Fruit fly (Drosophila melanogaster) whole organism, embryonic: ENCODE data around the gene RabX5.
A peak's percentile ranks its signal among the peaks of the same experiment; 100 is the strongest.

ENCODE experiments used
- Bgb ChIP-seq: fragments of 200-800 bp; sonication (Bioruptor generic); IDR thresholded peaks from 2 replicates; pipeline ENCODE4 v1.3.6; 2022; ENCODE audit warnings: missing biosample characterization, missing genetic modification characterization; ENCODE audit not compliant: partially characterized antibody
- BtbVII ChIP-seq: fragments of 200-800 bp; sonication (Bioruptor generic); optimal IDR thresholded peaks from 3 replicates; lab custom pipeline; 2017; ENCODE audit warnings: missing biosample characterization, mild to moderate bottlenecking, missing genetic modification characterization
- CG10979 ChIP-seq: fragments of 200-800 bp; sonication (Bioruptor generic); optimal IDR thresholded peaks from 2 replicates; lab custom pipeline; 2018; ENCODE audit warnings: missing biosample characterization, mild to moderate bottlenecking, missing genetic modification characterization, moderate library complexity
- CG15073 ChIP-seq: fragments of 200-800 bp; sonication (Bioruptor generic); optimal IDR thresholded peaks from 2 replicates; lab custom pipeline; 2016; ENCODE audit warnings: missing biosample characterization, missing genetic modification characterization
- CG15601 ChIP-seq: fragments of 200-800 bp; sonication (Bioruptor generic); optimal IDR thresholded peaks from 3 replicates; lab custom pipeline; 2019; ENCODE audit warnings: missing biosample characterization, mild to moderate bottlenecking, missing genetic modification characterization, moderate library complexity
- CG16863 ChIP-seq: fragments of 200-800 bp; sonication (Bioruptor generic); optimal IDR thresholded peaks from 3 replicates; lab custom pipeline; 2016; ENCODE audit warnings: missing biosample characterization, missing genetic modification characterization
- CG17328 ChIP-seq: fragments of 200-800 bp; sonication (Bioruptor generic); IDR thresholded peaks from 2 replicates; pipeline ENCODE4 v1.3.6; 2022; ENCODE audit warnings: missing biosample characterization, missing genetic modification characterization
- CG17359 ChIP-seq: fragments of 200-800 bp; sonication (Bioruptor generic); optimal IDR thresholded peaks from 3 replicates; lab custom pipeline; 2018; ENCODE audit warnings: missing biosample characterization, mild to moderate bottlenecking, missing genetic modification characterization, moderate library complexity
- CG17612 ChIP-seq: fragments of 200-800 bp; sonication (Bioruptor generic); IDR thresholded peaks from 2 replicates; pipeline ENCODE4 v1.3.6; 2022; ENCODE audit warnings: missing biosample characterization, missing genetic modification characterization
- CG17829 ChIP-seq: fragments of 200-800 bp; optimal IDR thresholded peaks from 2 replicates; lab custom pipeline; 2019; ENCODE audit warnings: missing biosample characterization, mild to moderate bottlenecking, missing genetic modification characterization, moderate library complexity
- CG18599 ChIP-seq: fragments of 200-800 bp; sonication (Bioruptor generic); optimal IDR thresholded peaks from 3 replicates; lab custom pipeline; 2017; ENCODE audit warnings: missing biosample characterization, missing genetic modification characterization, mild to moderate bottlenecking, moderate library complexity, missing genetic modification reagents
- CG2129 ChIP-seq: fragments of 200-800 bp; sonication (Bioruptor generic); IDR thresholded peaks from 2 replicates; pipeline ENCODE4 v1.3.6; 2022; ENCODE audit warnings: missing biosample characterization, missing genetic modification characterization; ENCODE audit not compliant: partially characterized antibody
- CG2712 ChIP-seq: fragments of 200-800 bp; optimal IDR thresholded peaks from 3 replicates; lab custom pipeline; 2019; ENCODE audit warnings: missing biosample characterization, mild to moderate bottlenecking, missing genetic modification characterization, moderate library complexity
- CG31224 ChIP-seq: fragments of 200-800 bp; sonication (Bioruptor generic); IDR thresholded peaks from 2 replicates; pipeline ENCODE4 v1.3.6; 2022; ENCODE audit warnings: missing biosample characterization, missing genetic modification characterization
- CG32767 ChIP-seq: fragments of 200-800 bp; sonication (Bioruptor generic); IDR thresholded peaks from 2 replicates; pipeline ENCODE4 v1.3.6; 2022; ENCODE audit warnings: missing biosample characterization, missing genetic modification characterization
- CG3407 ChIP-seq: fragments of 200-800 bp; sonication (Bioruptor generic); optimal IDR thresholded peaks from 2 replicates; lab custom pipeline; 2018; ENCODE audit warnings: missing biosample characterization, mild to moderate bottlenecking, missing genetic modification characterization
- CG4854 ChIP-seq: fragments of 200-800 bp; sonication (Bioruptor generic); optimal IDR thresholded peaks from 2 replicates; lab custom pipeline; 2016; ENCODE audit warnings: missing biosample characterization, missing genetic modification characterization, inconsistent platforms
- CG6654 ChIP-seq: fragments of 200-800 bp; sonication (Bioruptor generic); optimal IDR thresholded peaks from 2 replicates; lab custom pipeline; 2017; ENCODE audit warnings: missing biosample characterization, mild to moderate bottlenecking, missing genetic modification characterization
- CG7963 ChIP-seq: fragments of 200-800 bp; sonication (Bioruptor generic); IDR thresholded peaks from 3 replicates; pipeline ENCODE4 v1.3.6; 2022; ENCODE audit warnings: missing biosample characterization, missing genetic modification characterization; ENCODE audit not compliant: partially characterized antibody
- CG8765 ChIP-seq: fragments of 200-800 bp; sonication (Bioruptor generic); IDR thresholded peaks from 2 replicates; pipeline ENCODE4 v1.3.6; 2022; ENCODE audit warnings: missing biosample characterization, missing genetic modification characterization
- CG9437 ChIP-seq: fragments of 200-800 bp; sonication (Bioruptor generic); optimal IDR thresholded peaks from 2 replicates; lab custom pipeline; 2018; ENCODE audit warnings: missing biosample characterization, mild to moderate bottlenecking, missing genetic modification characterization
- CG9817 ChIP-seq: fragments of 200-800 bp; sonication (Bioruptor generic); optimal IDR thresholded peaks from 2 replicates; lab custom pipeline; 2018; ENCODE audit warnings: missing biosample characterization, mild to moderate bottlenecking, missing genetic modification characterization, moderate library complexity
- CkIIα-i1 ChIP-seq: fragments of 200-800 bp; sonication (Bioruptor generic); IDR thresholded peaks from 2 replicates; pipeline ENCODE4 v1.3.6; 2022; ENCODE audit warnings: missing biosample characterization, missing genetic modification characterization
- Doc3 ChIP-seq: fragments of 200-800 bp; sonication (Bioruptor generic); IDR thresholded peaks from 3 replicates; pipeline ENCODE4 v1.3.6; 2022; ENCODE audit warnings: missing biosample characterization, missing genetic modification characterization; ENCODE audit not compliant: partially characterized antibody
- E2f1 ChIP-seq: fragments of 200-800 bp; sonication (Bioruptor generic); IDR thresholded peaks from 2 replicates; pipeline ENCODE4 v1.3.6; 2022; ENCODE audit warnings: missing biosample characterization, missing genetic modification characterization
- E2f2 ChIP-seq: fragments of 200-800 bp; sonication (Bioruptor generic); IDR thresholded peaks from 2 replicates; pipeline ENCODE4 v1.3.6; 2022; ENCODE audit warnings: missing biosample characterization, missing genetic modification characterization
- Ets65A ChIP-seq: fragments of 200-800 bp; sonication (Bioruptor generic); peaks from one replicate; lab custom pipeline; 2016; ENCODE audit warnings: missing biosample characterization, missing genetic modification characterization
- HLH3B ChIP-seq: fragments of 200-800 bp; sonication (Bioruptor generic); IDR thresholded peaks from 2 replicates; pipeline ENCODE4 v1.3.6; 2022; ENCODE audit warnings: missing biosample characterization, missing genetic modification characterization
- Hmr ChIP-seq: fragments of 200-800 bp; sonication (Bioruptor generic); optimal IDR thresholded peaks from 3 replicates; lab custom pipeline; 2017; ENCODE audit warnings: mild to moderate bottlenecking, missing biosample characterization, missing genetic modification reagents, missing genetic modification characterization
- Hr3 ChIP-seq: fragments of 200-800 bp; sonication (Bioruptor generic); optimal IDR thresholded peaks from 3 replicates; lab custom pipeline; 2016; ENCODE audit warnings: missing biosample characterization, missing genetic modification characterization
- Meics ChIP-seq: fragments of 200-800 bp; sonication (Bioruptor generic); optimal IDR thresholded peaks from 2 replicates; lab custom pipeline; 2017; ENCODE audit warnings: missing biosample characterization, mild to moderate bottlenecking, missing genetic modification characterization
- Mes4 ChIP-seq: fragments of 200-800 bp; sonication (Bioruptor generic); optimal IDR thresholded peaks from 2 replicates; lab custom pipeline; 2016; ENCODE audit warnings: missing biosample characterization, missing genetic modification characterization
- PHDP ChIP-seq: fragments of 200-800 bp; sonication (Bioruptor generic); optimal IDR thresholded peaks from 3 replicates; lab custom pipeline; 2018; ENCODE audit warnings: missing biosample characterization, mild to moderate bottlenecking, missing genetic modification characterization, moderate library complexity
- Ptx1 ChIP-seq: fragments of 200-800 bp; sonication (Bioruptor generic); IDR thresholded peaks from 2 replicates; pipeline ENCODE4 v1.3.6; 2022; ENCODE audit warnings: missing biosample characterization, missing genetic modification characterization
- Scr ChIP-seq: fragments of 200-800 bp; sonication (Bioruptor generic); IDR thresholded peaks from 2 replicates; pipeline ENCODE4 v1.3.6; 2022; ENCODE audit warnings: missing biosample characterization, missing genetic modification characterization; ENCODE audit not compliant: partially characterized antibody
- Tbp ChIP-seq: fragments of >200 bp; optimal IDR thresholded peaks from 2 replicates; lab custom pipeline; 2018; ENCODE audit warnings: missing biosample characterization, missing genetic modification characterization
- YL-1 ChIP-seq: fragments of 200-800 bp; sonication (Bioruptor generic); optimal IDR thresholded peaks from 3 replicates; lab custom pipeline; 2017; ENCODE audit warnings: missing biosample characterization, mild to moderate bottlenecking, missing genetic modification characterization
- ase ChIP-seq: fragments of 200-800 bp; sonication (Bioruptor generic); IDR thresholded peaks from 3 replicates; pipeline ENCODE4 v1.3.6; 2022; ENCODE audit warnings: missing biosample characterization, missing genetic modification characterization
- exex ChIP-seq: fragments of 200-800 bp; sonication (Bioruptor generic); optimal IDR thresholded peaks from 4 replicates; lab custom pipeline; 2018; ENCODE audit warnings: missing biosample characterization, mild to moderate bottlenecking, missing genetic modification characterization, moderate library complexity
- grn ChIP-seq: fragments of 200-800 bp; sonication (Bioruptor generic); optimal IDR thresholded peaks from 3 replicates; lab custom pipeline; 2017; ENCODE audit warnings: missing biosample characterization, missing genetic modification characterization
- gsb ChIP-seq: fragments of 200-800 bp; sonication (Bioruptor generic); IDR thresholded peaks from 2 replicates; pipeline ENCODE4 v1.3.6; 2022; ENCODE audit warnings: missing biosample characterization, missing genetic modification characterization
- hth ChIP-seq: fragments of >200 bp; optimal IDR thresholded peaks from 2 replicates; lab custom pipeline; 2017; ENCODE audit warnings: inconsistent platforms
- nmo ChIP-seq: fragments of 200-800 bp; sonication (Bioruptor generic); optimal IDR thresholded peaks from 2 replicates; lab custom pipeline; 2018; ENCODE audit warnings: missing biosample characterization, mild to moderate bottlenecking, missing genetic modification characterization, moderate library complexity
- org-1 ChIP-seq: fragments of 200-800 bp; sonication (Bioruptor generic); optimal IDR thresholded peaks from 2 replicates; lab custom pipeline; 2017; ENCODE audit warnings: missing biosample characterization, missing genetic modification characterization
- pnt ChIP-seq: fragments of 200-800 bp; sonication (Bioruptor generic); optimal IDR thresholded peaks from 3 replicates; lab custom pipeline; 2016; ENCODE audit warnings: missing biosample characterization, missing genetic modification characterization
- pzg ChIP-seq: fragments of 200-800 bp; sonication (Bioruptor generic); optimal IDR thresholded peaks from 3 replicates; lab custom pipeline; 2018; ENCODE audit warnings: missing biosample characterization, mild to moderate bottlenecking, missing genetic modification characterization, moderate library complexity
- row ChIP-seq: fragments of 200-800 bp; sonication (Bioruptor generic); IDR thresholded peaks from 3 replicates; pipeline ENCODE4 v1.3.6; 2022; ENCODE audit warnings: missing biosample characterization, missing genetic modification characterization
- sd ChIP-seq: fragments of 200-800 bp; sonication (Bioruptor generic); optimal IDR thresholded peaks from 3 replicates; lab custom pipeline; 2018; ENCODE audit warnings: missing biosample characterization, mild to moderate bottlenecking, missing genetic modification characterization, moderate library complexity
- sens ChIP-seq: fragments of 200-800 bp; sonication (Bioruptor generic); peaks from one replicate; lab custom pipeline; 2016; ENCODE audit warnings: missing biosample characterization, missing genetic modification characterization
- sens-2 ChIP-seq: fragments of 200-800 bp; sonication (Bioruptor generic); IDR thresholded peaks from 2 replicates; pipeline ENCODE4 v1.3.6; 2022; ENCODE audit warnings: missing biosample characterization, missing genetic modification characterization
- stc ChIP-seq: fragments of 200-800 bp; sonication (Bioruptor generic); IDR thresholded peaks from 2 replicates; pipeline ENCODE4 v1.3.6; 2022; ENCODE audit warnings: missing biosample characterization, missing genetic modification characterization

RabX5 gene

dm6 chr3L:1648690-1649355 is 21.1 kb downstream of the RabX5 start, which contains the start of gene CG13920 (continued):
- TF ChIP-seq Meics (GFP tag; lab: Kevin White, UChicago), result no peak
- no peak for TF ChIP-seq CG17612 (GFP tag; lab: Robert Waterston, UW)
- no peak for TF ChIP-seq CG8765
- TF ChIP-seq gsb (GFP tag; lab: Robert Waterston, UW), result no peak
- no peak for TF ChIP-seq Ets65A (GFP tag; lab: Kevin White, UChicago)
- no peak for TF ChIP-seq Tbp (GFP tag; lab: Kevin White, UChicago)
- no peak for TF ChIP-seq CG15073 (GFP tag; lab: Kevin White, UChicago)
- TF ChIP-seq Ptx1 (GFP tag; lab: Robert Waterston, UW), result no peak
- TF ChIP-seq ase (GFP tag; lab: Robert Waterston, UW), result no peak
- no peak; the same call in 1 of the 2 replicates for TF ChIP-seq Bgb (GFP tag; lab: Robert Waterston, UW)
- no peak for TF ChIP-seq CG16863 (GFP tag; lab: Kevin White, UChicago)
- 0 out of 2 replicates have a peak, but pooled peaks have one; percentile 11 for TF ChIP-seq E2f2 (GFP tag; lab: Robert Waterston, UW)
- TF ChIP-seq CG17328, result no peak
- TF ChIP-seq sd (tag; lab: Kevin White, UChicago), result peak; percentile 49
- no peak for TF ChIP-seq CG17829
- no peak for TF ChIP-seq Hr3
- no peak for TF ChIP-seq CG6654 (GFP tag; lab: Kevin White, UChicago)
- no peak for TF ChIP-seq pnt (GFP tag; lab: Kevin White, UChicago)
- TF ChIP-seq Mes4 (GFP tag; lab: Kevin White, UChicago), result no peak
- TF ChIP-seq E2f1 (GFP tag; lab: Robert Waterston, UW), result no peak
- TF ChIP-seq CG9817, result no peak
- no peak for TF ChIP-seq YL-1 (GFP tag; lab: Kevin White, UChicago)
- no peak for TF ChIP-seq CG10979
- TF ChIP-seq nmo (GFP tag; lab: Kevin White, UChicago), result no peak
- peak; percentile 20 for TF ChIP-seq CG18599 (GFP tag; lab: Kevin White, UChicago)
- 0 out of 2 replicates have a peak, but pooled peaks have one; percentile 29 for TF ChIP-seq CG32767 (GFP tag; lab: Robert Waterston, UW)
- TF ChIP-seq grn (GFP tag; lab: Kevin White, UChicago), result no peak
- TF ChIP-seq exex (tag; lab: Kevin White, UChicago), result no peak
- no peak for TF ChIP-seq hth (lab: Kevin White, UChicago)
- TF ChIP-seq CG3407 (GFP tag; lab: Kevin White, UChicago), result no peak
- no peak for TF ChIP-seq org-1
- TF ChIP-seq CG2129 (GFP tag; lab: Robert Waterston, UW), result no peak
- TF ChIP-seq PHDP (tag; lab: Kevin White, UChicago), result no peak
- TF ChIP-seq Scr (GFP tag; lab: Robert Waterston, UW), result no peak
- no peak for TF ChIP-seq CkIIα-i1 (GFP tag; lab: Robert Waterston, UW)
- no peak for TF ChIP-seq sens-2 (GFP tag; lab: Robert Waterston, UW)
- TF ChIP-seq CG31224 (GFP tag; lab: Robert Waterston, UW), result no peak
- TF ChIP-seq CG4854 (GFP tag; lab: Kevin White, UChicago), result no peak
- TF ChIP-seq CG15601 (tag; lab: Kevin White, UChicago), result no peak
- TF ChIP-seq CG7963 (GFP tag; lab: Robert Waterston, UW), result no peak
- no peak for TF ChIP-seq BtbVII (GFP tag; lab: Kevin White, UChicago)
- TF ChIP-seq Hmr (GFP tag; lab: Kevin White, UChicago), result no peak
- no peak for TF ChIP-seq stc (GFP tag; lab: Robert Waterston, UW)
- no peak for TF ChIP-seq CG17359
- TF ChIP-seq CG9437 (GFP tag; lab: Kevin White, UChicago), result no peak
- no peak for TF ChIP-seq HLH3B (GFP tag; lab: Robert Waterston, UW)
- no peak for TF ChIP-seq row (GFP tag; lab: Robert Waterston, UW)
- TF ChIP-seq CG2712 (tag; lab: Kevin White, UChicago), result no peak
- no peak for TF ChIP-seq sens
- peak; percentile 3 for TF ChIP-seq pzg
- TF ChIP-seq Doc3 (GFP tag; lab: Robert Waterston, UW), result no peak
